Worm (Caenorhabditis elegans): ENCODE measurements around the gene tmem-120.

Gene tmem-120

ce11 chrIII:1517893-1518292 is at the start of gene tmem-120:
Gene tmem-120 (minus strand): TSS chrIII:1517993.
- TF ChIP-seq lsy-2 (tag; optimal IDR thresholded peaks at IDR 0.05) (no peak), R02D3.7 (tag; optimal IDR thresholded peaks at IDR 0.05) (no peak), ceh-82 (tag; optimal IDR thresholded peaks at IDR 0.05) (no peak), nhr-21 (tag; optimal IDR thresholded peaks at IDR 0.05) (no peak), lin-13 (GFP tag; optimal IDR thresholded peaks at IDR 0.05) (no peak), ztf-11 (tag; optimal IDR thresholded peaks at IDR 0.05) (no peak), ceh-16 (tag; optimal IDR thresholded peaks at IDR 0.05) (no peak)

- TF ChIP-seq nhr-6 (tag; optimal IDR thresholded peaks at IDR 0.05) (peak; percentile 46), lsy-2 (tag; optimal IDR thresholded peaks at IDR 0.05) (peak; percentile 79 to 89), ceh-16 (tag; optimal IDR thresholded peaks at IDR 0.05) (no peak), unc-55 (GFP tag; optimal IDR thresholded peaks at IDR 0.05) (peak; percentile 75), nhr-25 (tag; optimal IDR thresholded peaks at IDR 0.05) (peak; percentile 55), aly-2 (tag; optimal IDR thresholded peaks at IDR 0.05) (no peak), skn-1 (tag; optimal IDR thresholded peaks at IDR 0.05) (no peak), gmeb-1 (tag; optimal IDR thresholded peaks at IDR 0.05) (peak; percentile 79), sma-3 (GFP tag; optimal IDR thresholded peaks at IDR 0.05) (peak; percentile 36), lin-13 (GFP tag; optimal IDR thresholded peaks at IDR 0.05) (peak; percentile 86), nhr-129 (tag; optimal IDR thresholded peaks at IDR 0.05) (no peak), mab-5 (tag; optimal IDR thresholded peaks at IDR 0.05) (peak; percentile 2), ztf-1 (GFP tag; conservative IDR thresholded peaks at IDR 0.05) (no peak), F13H6.1 (tag; optimal IDR thresholded peaks at IDR 0.05) (peak; percentile 53), mdl-1 (tag; optimal IDR thresholded peaks at IDR 0.05) (no peak), blmp-1 (tag; optimal IDR thresholded peaks at IDR 0.05; ENCODE audit: insufficient read depth) (peak; percentile 20), ama-1 (optimal IDR thresholded peaks at IDR 0.05) (no peak), unc-39 (tag; optimal IDR thresholded peaks at IDR 0.05) (no peak), lin-39 (tag; optimal IDR thresholded peaks at IDR 0.05) (no peak), mbf-1 (tag; optimal IDR thresholded peaks at IDR 0.05) (no peak), snpc-4 (tag; optimal IDR thresholded peaks at IDR 0.05) (peak; percentile 6), C34F6.9 (tag; optimal IDR thresholded peaks at IDR 0.05) (peak; percentile 64), crh-2 (tag; optimal IDR thresholded peaks at IDR 0.05) (peak; percentile 70), nhr-21 (tag; optimal IDR thresholded peaks at IDR 0.05) (peak; percentile 49), nhr-11 (tag; optimal IDR thresholded peaks at IDR 0.05) (no peak), nhr-23 (tag; optimal IDR thresholded peaks at IDR 0.05) (no peak), alr-1 (tag; optimal IDR thresholded peaks at IDR 0.05) (no peak)
These were observed 40.8 kb upstream of the tmem-120 start, which contains the start of the genes eelo-1 and Y67D2.2 for ce11 chrIII:1558441-1559159. Gene eelo-1 (minus strand): TSS chrIII:1558529. Gene Y67D2.2 (plus strand): TSS chrIII:1558800.

DNA sequence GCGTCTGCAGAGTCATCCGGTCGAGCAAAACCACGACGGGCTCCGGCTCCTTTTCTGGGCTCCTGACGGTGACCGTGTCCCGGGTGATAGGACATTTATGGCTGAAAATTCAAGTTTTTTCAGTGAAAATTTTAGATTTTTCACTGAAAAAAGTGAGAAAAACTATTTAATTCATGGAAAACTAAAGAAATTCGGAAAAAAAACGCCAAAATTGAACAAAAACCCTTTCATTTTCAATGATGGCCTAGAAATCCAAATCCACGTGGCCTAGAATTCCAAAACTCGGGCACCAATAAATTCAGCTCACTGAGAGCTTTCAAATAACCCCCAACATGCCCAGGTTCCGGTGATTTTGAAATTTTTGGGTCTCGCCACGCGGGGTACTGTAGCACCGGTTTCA is 36.6 kb upstream of the tmem-120 start, which contains the start of gene ddx-35:
Gene ddx-35, minus strand, starts transcription at position 101 of the 400 bp plus-strand sequence.
- no peak for TF ChIP-seq alr-1 (tag; optimal IDR thresholded peaks at IDR 0.05)
- no peak for TF ChIP-seq dmd-4 (tag; optimal IDR thresholded peaks at IDR 0.05)
- no peak for TF ChIP-seq F13H6.1 (tag; optimal IDR thresholded peaks at IDR 0.05)
- no peak for TF ChIP-seq nhr-12 (tag; optimal IDR thresholded peaks at IDR 0.05)
- TF ChIP-seq lin-39 (tag; optimal IDR thresholded peaks at IDR 0.05): no peak
- TF ChIP-seq fos-1 (tag; optimal IDR thresholded peaks at IDR 0.05): no peak
- TF ChIP-seq R02D3.7 (tag; optimal IDR thresholded peaks at IDR 0.05): no peak
- no peak for TF ChIP-seq nhr-237 (tag; optimal IDR thresholded peaks at IDR 0.05)
- no peak for TF ChIP-seq Y55F3AM.14 (GFP tag; optimal IDR thresholded peaks at IDR 0.05)
- TF ChIP-seq crh-2 (tag; optimal IDR thresholded peaks at IDR 0.05): no peak
- TF ChIP-seq C34F6.9 (tag; optimal IDR thresholded peaks at IDR 0.05): no peak
- TF ChIP-seq snpc-4 (tag; optimal IDR thresholded peaks at IDR 0.05): no peak
- TF ChIP-seq nhr-23 (tag; optimal IDR thresholded peaks at IDR 0.05): no peak
- TF ChIP-seq unc-39 (tag; optimal IDR thresholded peaks at IDR 0.05): no peak
- no peak for TF ChIP-seq lin-13 (GFP tag; optimal IDR thresholded peaks at IDR 0.05)
- no peak for TF ChIP-seq ZK546.5 (tag; optimal IDR thresholded peaks at IDR 0.05)
- no peak for TF ChIP-seq skn-1 (tag; optimal IDR thresholded peaks at IDR 0.05)
- no peak for TF ChIP-seq nhr-21 (tag; optimal IDR thresholded peaks at IDR 0.05)
- no peak for TF ChIP-seq nhr-11 (tag; optimal IDR thresholded peaks at IDR 0.05)
- no peak for TF ChIP-seq ceh-82 (tag; optimal IDR thresholded peaks at IDR 0.05)

All from whole organism, L2 larva.